Fruit fly (Drosophila melanogaster) whole organism, prepupa: ENCODE measurements around the gene Polr2G.
A peak's percentile ranks its signal among the peaks of the same experiment; 100 is the strongest.

ENCODE experiments used
- Blimp-1 ChIP-seq: fragments of 200-800 bp; sonication (Bioruptor generic); optimal IDR thresholded peaks from 3 replicates; lab custom pipeline; 2017; ENCODE audit warnings: missing biosample characterization, missing genetic modification characterization, mild to moderate bottlenecking, moderate library complexity, missing genetic modification reagents
- CG10669 ChIP-seq: fragments of 200-800 bp; sonication (Bioruptor generic); optimal IDR thresholded peaks from 3 replicates; lab custom pipeline; 2018; ENCODE audit warnings: missing biosample characterization, mild to moderate bottlenecking, missing genetic modification characterization, moderate library complexity
- CG11762 ChIP-seq: fragments of 200-800 bp; sonication (Bioruptor generic); optimal IDR thresholded peaks from 3 replicates; lab custom pipeline; 2016; ENCODE audit warnings: missing biosample characterization, missing genetic modification characterization; ENCODE audit not compliant: insufficient read depth
- CG1621 ChIP-seq: fragments of 200-800 bp; sonication (Bioruptor generic); optimal IDR thresholded peaks from 3 replicates; lab custom pipeline; 2018; ENCODE audit warnings: missing biosample characterization, mild to moderate bottlenecking, missing genetic modification characterization
- CG3032 ChIP-seq: fragments of 200-800 bp; optimal IDR thresholded peaks from 2 replicates; lab custom pipeline; 2019; ENCODE audit warnings: missing biosample characterization, mild to moderate bottlenecking, missing genetic modification characterization, moderate library complexity
- CG34406 ChIP-seq: fragments of 200-800 bp; sonication (Bioruptor generic); optimal IDR thresholded peaks from 3 replicates; lab custom pipeline; 2016; ENCODE audit warnings: missing biosample characterization, missing genetic modification characterization
- CG3919 ChIP-seq: fragments of 200-800 bp; sonication (Bioruptor generic); optimal IDR thresholded peaks from 3 replicates; lab custom pipeline; 2016; ENCODE audit warnings: missing biosample characterization, missing genetic modification characterization
- CG6163 ChIP-seq: fragments of 200-800 bp; sonication (Bioruptor generic); IDR thresholded peaks from 3 replicates; pipeline ENCODE4 v1.3.6; 2022; ENCODE audit warnings: missing biosample characterization, missing genetic modification characterization
- CG6808 ChIP-seq: fragments of 200-800 bp; sonication (Bioruptor generic); optimal IDR thresholded peaks from 3 replicates; lab custom pipeline; 2017; ENCODE audit warnings: missing biosample characterization, missing genetic modification characterization, mild to moderate bottlenecking, moderate library complexity, missing genetic modification reagents
- CG8632 ChIP-seq: fragments of 200-800 bp; sonication (Bioruptor generic); optimal IDR thresholded peaks from 3 replicates; lab custom pipeline; 2016; ENCODE audit warnings: missing biosample characterization, missing genetic modification characterization
- CG9139 ChIP-seq: fragments of 200-800 bp; sonication (Bioruptor generic); optimal IDR thresholded peaks from 3 replicates; lab custom pipeline; 2017; ENCODE audit warnings: missing biosample characterization, mild to moderate bottlenecking, missing genetic modification characterization
- Eip75B ChIP-seq: fragments of 200-800 bp; sonication (Bioruptor generic); optimal IDR thresholded peaks from 3 replicates; lab custom pipeline; 2016; ENCODE audit warnings: missing biosample characterization, missing genetic modification characterization
- Eip78C ChIP-seq: fragments of 200-800 bp; sonication (Bioruptor generic); peaks from one replicate; lab custom pipeline; 2016; ENCODE audit warnings: missing biosample characterization, missing genetic modification characterization
- Eip93F ChIP-seq: fragments of 200-800 bp; sonication (Bioruptor generic); optimal IDR thresholded peaks from 2 replicates; lab custom pipeline; 2016; ENCODE audit warnings: missing biosample characterization, mild to moderate bottlenecking, missing genetic modification characterization
- Ets21C ChIP-seq: fragments of 200-800 bp; sonication (Bioruptor generic); optimal IDR thresholded peaks from 3 replicates; lab custom pipeline; 2016; ENCODE audit warnings: missing biosample characterization, missing genetic modification characterization
- Hr38 ChIP-seq: sonication (Bioruptor generic); optimal IDR thresholded peaks from 2 replicates; lab custom pipeline; 2016; ENCODE audit warnings: missing biosample characterization, missing genetic modification characterization
- Hr39 ChIP-seq: fragments of 200-800 bp; sonication (Bioruptor generic); optimal IDR thresholded peaks from 2 replicates; lab custom pipeline; 2016; ENCODE audit warnings: missing biosample characterization, missing genetic modification characterization
- Hr4 ChIP-seq: fragments of 200-800 bp; sonication (Bioruptor generic); optimal IDR thresholded peaks from 3 replicates; lab custom pipeline; 2016; ENCODE audit warnings: missing biosample characterization, missing genetic modification characterization
- Lpt ChIP-seq: fragments of 200-800 bp; sonication (Bioruptor generic); optimal IDR thresholded peaks from 3 replicates; lab custom pipeline; 2016; ENCODE audit warnings: missing biosample characterization, missing genetic modification characterization
- Met ChIP-seq: fragments of 200-800 bp; sonication (Bioruptor generic); optimal IDR thresholded peaks from 3 replicates; lab custom pipeline; 2016; ENCODE audit warnings: missing biosample characterization, missing genetic modification characterization
- OdsH ChIP-seq: fragments of 200-800 bp; sonication (Bioruptor generic); optimal IDR thresholded peaks from 3 replicates; lab custom pipeline; 2016; ENCODE audit warnings: missing biosample characterization, missing genetic modification characterization
- acj6 ChIP-seq: fragments of 200-800 bp; sonication (Bioruptor generic); optimal IDR thresholded peaks from 3 replicates; lab custom pipeline; 2016; ENCODE audit warnings: missing biosample characterization, missing genetic modification characterization
- cyc ChIP-seq: fragments of 200-800 bp; sonication (Bioruptor generic); optimal IDR thresholded peaks from 3 replicates; lab custom pipeline; 2016; ENCODE audit warnings: missing biosample characterization, missing genetic modification characterization
- eg ChIP-seq: fragments of 200-800 bp; sonication (Bioruptor generic); IDR thresholded peaks from 3 replicates; pipeline ENCODE4 v1.3.6; 2022; ENCODE audit warnings: missing biosample characterization, missing genetic modification characterization
- esn ChIP-seq: fragments of 200-800 bp; sonication (Bioruptor generic); optimal IDR thresholded peaks from 2 replicates; lab custom pipeline; 2016; ENCODE audit warnings: missing biosample characterization, mild to moderate bottlenecking, missing genetic modification characterization, moderate library complexity
- fd85E ChIP-seq: fragments of 200-800 bp; sonication (Bioruptor generic); optimal IDR thresholded peaks from 3 replicates; lab custom pipeline; 2016; ENCODE audit warnings: missing biosample characterization, missing genetic modification characterization
- lz ChIP-seq: fragments of 200-800 bp; sonication (Bioruptor generic); optimal IDR thresholded peaks from 3 replicates; lab custom pipeline; 2016; ENCODE audit warnings: missing biosample characterization, missing genetic modification characterization
- salr ChIP-seq, 2 experiments: fragments of 200-800 bp; sonication (Bioruptor generic); optimal IDR thresholded peaks; 3 replicates each; lab custom pipeline; 2016 to 2018; ENCODE audit warnings: missing biosample characterization in 2 of 2, missing genetic modification characterization in 2 of 2, mild to moderate bottlenecking in 1 of 2
- spab ChIP-seq: fragments of 200-800 bp; sonication (Bioruptor generic); optimal IDR thresholded peaks from 2 replicates; lab custom pipeline; 2017; ENCODE audit warnings: missing biosample characterization, mild to moderate bottlenecking, missing genetic modification characterization, missing genetic modification reagents
- ss ChIP-seq, 2 experiments: fragments of 200-800 bp; sonication (Bioruptor generic); optimal IDR thresholded peaks; 2 replicates in 1 of 2; 3 replicates in 1 of 2; lab custom pipeline; 2017 to 2018; ENCODE audit warnings: mild to moderate bottlenecking in 2 of 2, missing biosample characterization in 2 of 2, missing genetic modification characterization in 2 of 2, moderate library complexity in 1 of 2
- vri ChIP-seq: fragments of 200-800 bp; sonication (Bioruptor generic); optimal IDR thresholded peaks from 3 replicates; lab custom pipeline; 2016; ENCODE audit warnings: missing biosample characterization, mild to moderate bottlenecking, missing genetic modification characterization

Gene Polr2G

DNA sequence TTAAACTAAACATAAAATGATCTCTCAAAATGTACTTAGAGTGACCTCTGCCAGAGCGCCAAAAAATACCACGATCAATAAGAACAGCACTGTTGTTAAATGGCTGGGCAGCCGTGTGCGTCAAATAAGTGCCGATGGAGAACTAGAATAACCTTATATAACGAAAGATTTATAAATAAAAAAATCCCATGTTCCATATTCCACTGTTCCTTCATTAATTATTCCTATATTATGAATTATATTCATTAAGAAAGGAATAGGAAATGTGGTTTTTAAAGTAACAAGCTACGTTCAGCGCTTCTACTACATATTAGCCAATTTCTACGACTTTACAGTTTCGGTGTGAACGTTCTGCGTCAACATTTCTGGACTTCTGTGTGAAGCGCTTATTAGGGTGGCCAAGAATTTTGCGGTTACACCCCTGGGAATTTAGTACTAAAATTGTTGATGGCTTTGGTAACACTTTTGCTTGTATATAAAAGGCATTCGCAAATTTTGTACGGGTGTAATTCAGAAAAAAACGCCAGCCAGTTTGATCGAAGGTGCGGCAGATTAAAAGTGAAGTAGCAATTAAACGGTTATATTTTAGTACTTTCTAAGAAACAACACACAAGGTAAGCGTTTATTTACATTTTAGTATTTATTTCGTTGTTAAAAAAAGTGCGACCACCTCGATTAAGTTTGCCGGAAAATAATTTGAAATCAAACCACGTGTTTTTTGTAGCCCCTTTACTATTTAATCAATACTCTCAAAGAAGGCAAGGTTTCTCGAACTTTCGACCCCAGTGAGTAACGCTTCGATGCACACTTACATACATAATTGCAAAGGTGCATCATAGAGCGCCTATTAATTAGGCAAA lies 19.4 kb upstream of the Polr2G start, which contains the start of the genes tefu and Hsc70-4 (continued):
- TF ChIP-seq CG9139 (GFP tag; lab: Kevin White, UChicago) (no peak), Hr39 (GFP tag; lab: Kevin White, UChicago) (peak; percentile 88), CG3032 (tag; lab: Kevin White, UChicago) (peak; percentile 85), cyc (GFP tag; lab: Kevin White, UChicago) (peak; percentile 80), salr (GFP tag; optimal IDR thresholded peaks at IDR 0.05; lab: Kevin White, UChicago) (peak in 1 of 2 experiments; percentile 60), CG1621 (tag; lab: Kevin White, UChicago) (no peak), CG10669 (GFP tag; lab: Kevin White, UChicago) (no peak), CG11762 (GFP tag; lab: Kevin White, UChicago) (peak; percentile 31), OdsH (GFP tag; lab: Kevin White, UChicago) (no peak)

- TF ChIP-seq CG8632 (GFP tag; lab: Kevin White, UChicago) (no peak), Lpt (GFP tag; lab: Kevin White, UChicago) (no peak), Eip75B (GFP tag; lab: Kevin White, UChicago) (no peak), CG34406 (GFP tag; lab: Kevin White, UChicago) (no peak), Blimp-1 (GFP tag; lab: Kevin White, UChicago) (no peak), CG10669 (GFP tag; lab: Kevin White, UChicago) (no peak), CG3919 (no peak), Hr38 (GFP tag; lab: Kevin White, UChicago) (no peak), Ets21C (GFP tag; lab: Kevin White, UChicago) (no peak), Hr39 (GFP tag; lab: Kevin White, UChicago) (no peak), OdsH (GFP tag; lab: Kevin White, UChicago) (no peak), ss (GFP tag; optimal IDR thresholded peaks at IDR 0.05; lab: Kevin White, UChicago) (no peak), acj6 (GFP tag; lab: Kevin White, UChicago) (no peak), CG1621 (tag; lab: Kevin White, UChicago) (no peak), spab (GFP tag; lab: Kevin White, UChicago) (no peak), eg (GFP tag; lab: Robert Waterston, UW) (no peak), vri (GFP tag; lab: Kevin White, UChicago) (no peak)
Measured at dm6 chr3R:15231635-15232138, 8.7 kb upstream of the Polr2G start.

- no peak for TF ChIP-seq Hr38 (GFP tag; lab: Kevin White, UChicago)
- no peak for TF ChIP-seq Eip78C
- TF ChIP-seq lz (GFP tag; lab: Kevin White, UChicago), result no peak
- TF ChIP-seq Eip93F (GFP tag; lab: Kevin White, UChicago), result no peak
- no peak for TF ChIP-seq Eip75B (GFP tag; lab: Kevin White, UChicago)
- no peak for TF ChIP-seq acj6 (GFP tag; lab: Kevin White, UChicago)
- TF ChIP-seq esn (GFP tag; lab: Kevin White, UChicago), result no peak
- no peak for TF ChIP-seq CG6163 (GFP tag; lab: Robert Waterston, UW)
- no peak for TF ChIP-seq Hr4
- TF ChIP-seq CG3919, result no peak
- no peak for TF ChIP-seq CG1621 (tag; lab: Kevin White, UChicago)
- TF ChIP-seq CG6808 (GFP tag; lab: Kevin White, UChicago), result no peak
- TF ChIP-seq spab (GFP tag; lab: Kevin White, UChicago), result no peak
- no peak for TF ChIP-seq vri (GFP tag; lab: Kevin White, UChicago)
- TF ChIP-seq Blimp-1 (GFP tag; lab: Kevin White, UChicago), result no peak
- no peak for TF ChIP-seq Met (GFP tag; lab: Kevin White, UChicago)
- TF ChIP-seq fd85E (GFP tag; lab: Kevin White, UChicago), result no peak
- TF ChIP-seq ss (GFP tag; optimal IDR thresholded peaks at IDR 0.05; lab: Kevin White, UChicago), result no peak
Measured at dm6 chr3R:15230285-15230684, 7.3 kb upstream of the Polr2G start, which contains the start of gene CG34316. TSS of gene CG34316 (plus strand) at chr3R:15230585.
